Worm (Caenorhabditis elegans) whole organism, L1 larva: ENCODE data around the gene T01C8.2.

Experiments
- ama-1 ChIP-seq: fragments of 150-350 bp; optimal IDR thresholded peaks from 2 replicates; lab custom pipeline; 2014
- nhr-237 ChIP-seq: fragments of 150-350 bp; optimal IDR thresholded peaks from 2 replicates; lab custom pipeline; 2014; ENCODE audit warnings: missing biosample characterization, missing genetic modification characterization
- nhr-77 ChIP-seq: fragments of 150-350 bp; optimal IDR thresholded peaks from 2 replicates; lab custom pipeline; 2014; ENCODE audit warnings: missing biosample characterization, missing genetic modification characterization
- zag-1 ChIP-seq: fragments of 150-350 bp; optimal IDR thresholded peaks from 2 replicates; lab custom pipeline; 2014; ENCODE audit warnings: missing biosample characterization, missing genetic modification characterization

ce11 chrX:16826500-16826899 is 40.3 kb downstream of the T01C8.2 start:
- TF ChIP-seq zag-1 (tag; lab: Kevin White, UChicago) (no peak), ama-1 (lab: Kevin White, UChicago) (no peak), nhr-237 (tag; lab: Kevin White, UChicago) (no peak), nhr-77 (tag; lab: Kevin White, UChicago) (no peak)
